Fruit fly (Drosophila melanogaster): ENCODE measurements around the gene CG33263.

Gene CG33263

dm6 chr3L:13403141-13403867 is 20.7 kb downstream of the CG33263 start (continued):
- TF ChIP-seq CG17829 (tag; optimal IDR thresholded peaks at IDR 0.05), result peak; percentile 35
- TF ChIP-seq CG6689 (GFP tag; IDR thresholded peaks at IDR 0.05), result peak; percentile 48
- TF ChIP-seq CG31441 (GFP tag; IDR thresholded peaks at IDR 0.05), result peak; percentile 60; the same call in 1 of the 2 replicates
- TF ChIP-seq CG13287 (GFP tag; IDR thresholded peaks at IDR 0.05; ENCODE audit: partially characterized antibody), result 0 out of 2 replicates have a peak, but pooled peaks have one; percentile 21
- peak; percentile 47 for TF ChIP-seq CG16815 (GFP tag; optimal IDR thresholded peaks at IDR 0.05)
- peak; percentile 21 for TF ChIP-seq bcd (GFP tag; optimal IDR thresholded peaks at IDR 0.05)
- TF ChIP-seq tna (GFP tag; IDR thresholded peaks at IDR 0.05; ENCODE audit: partially characterized antibody), result no peak
- TF ChIP-seq Sox102F (GFP tag; optimal IDR thresholded peaks at IDR 0.05), result peak; percentile 20
- TF ChIP-seq chn (GFP tag; optimal IDR thresholded peaks at IDR 0.05), result peak; percentile 2
- no peak for TF ChIP-seq HmgD (GFP tag; optimal IDR thresholded peaks at IDR 0.05)
- TF ChIP-seq CG18262 (tag; optimal IDR thresholded peaks at IDR 0.05), result peak; percentile 84
- TF ChIP-seq CG17568 (GFP tag; optimal IDR thresholded peaks at IDR 0.05), result no peak
- TF ChIP-seq CG9437 (GFP tag; optimal IDR thresholded peaks at IDR 0.05), result peak; percentile 11
- peak; percentile 33 for TF ChIP-seq CG8388 (GFP tag; optimal IDR thresholded peaks at IDR 0.05)
- TF ChIP-seq tio (GFP tag; optimal IDR thresholded peaks at IDR 0.05), result peak; percentile 22
- peak; percentile 85 for TF ChIP-seq CG17361 (GFP tag; IDR thresholded peaks at IDR 0.05)
- peak; percentile 19 for TF ChIP-seq Ssrp (tag; optimal IDR thresholded peaks at IDR 0.05)
- peak; percentile 60 for TF ChIP-seq gem (tag; optimal IDR thresholded peaks at IDR 0.05)
- no peak for TF ChIP-seq CG17186 (GFP tag; optimal IDR thresholded peaks at IDR 0.05)
- TF ChIP-seq CG4404 (GFP tag; IDR thresholded peaks at IDR 0.05), result peak; percentile 46
- TF ChIP-seq CG4424 (GFP tag; optimal IDR thresholded peaks at IDR 0.05), result peak; percentile 10
- TF ChIP-seq lola (GFP tag; optimal IDR thresholded peaks at IDR 0.05), result peak in 1 of 3 experiments; percentile 77
- peak; percentile 46 for TF ChIP-seq D19A (tag; optimal IDR thresholded peaks at IDR 0.05)
- TF ChIP-seq Nf-YB (GFP tag; optimal IDR thresholded peaks at IDR 0.05), result peak; percentile 98
- no peak for TF ChIP-seq pan (optimal IDR thresholded peaks at IDR 0.05)
- TF ChIP-seq pan (GFP tag; optimal IDR thresholded peaks at IDR 0.05 in 1 of 2, IDR thresholded peaks at IDR 0.05 in 1 of 2), result peak in 1 of 2 experiments; percentile 16
- no peak for TF ChIP-seq sens-2 (GFP tag; IDR thresholded peaks at IDR 0.05)
- peak; percentile 36 for TF ChIP-seq Blimp-1 (GFP tag; optimal IDR thresholded peaks at IDR 0.05)
- TF ChIP-seq Nf-YA (GFP tag; IDR thresholded peaks at IDR 0.05), result peak; percentile 81; the same call in 1 of the 2 replicates
- TF ChIP-seq CG6654 (GFP tag; optimal IDR thresholded peaks at IDR 0.05), result peak; percentile 25
- peak; percentile 42 for TF ChIP-seq zf30C (GFP tag; optimal IDR thresholded peaks at IDR 0.05)
- TF ChIP-seq fu2 (GFP tag; optimal IDR thresholded peaks at IDR 0.05), result no peak
- peak; percentile 6 for TF ChIP-seq Abd-B (GFP tag; optimal IDR thresholded peaks at IDR 0.05)
- TF ChIP-seq CG18619 (GFP tag; optimal IDR thresholded peaks at IDR 0.05), result no peak
- peak; percentile 29 for TF ChIP-seq CG7839 (tag; optimal IDR thresholded peaks at IDR 0.05)
- peak; percentile 6 for TF ChIP-seq trem (tag; optimal IDR thresholded peaks at IDR 0.05)
- TF ChIP-seq fd96Cb (tag; optimal IDR thresholded peaks at IDR 0.05), result peak; percentile 60
- TF ChIP-seq Sry-δ (GFP tag; optimal IDR thresholded peaks at IDR 0.05), result no peak
- peak; percentile 32; the same call in 1 of the 2 replicates for TF ChIP-seq rib (GFP tag; IDR thresholded peaks at IDR 0.05)
- peak; percentile 57 for TF ChIP-seq CG15696 (tag; optimal IDR thresholded peaks at IDR 0.05)
- no peak for TF ChIP-seq CG12104 (GFP tag; optimal IDR thresholded peaks at IDR 0.05)
- peak; percentile 90 for TF ChIP-seq sr (GFP tag; IDR thresholded peaks at IDR 0.05)
- 0 out of 2 replicates have a peak, but pooled peaks have one; percentile 41 for TF ChIP-seq CG10959 (GFP tag; IDR thresholded peaks at IDR 0.05)
- peak; percentile 16 for TF ChIP-seq Oli (tag; optimal IDR thresholded peaks at IDR 0.05)
- TF ChIP-seq Hr3 (GFP tag; optimal IDR thresholded peaks at IDR 0.05), result no peak
- peak; percentile 57 for TF ChIP-seq cad (GFP tag; optimal IDR thresholded peaks at IDR 0.05)
- TF ChIP-seq phol (tag; optimal IDR thresholded peaks at IDR 0.05), result peak; percentile 67
- peak; percentile 6 for TF ChIP-seq gsb-n (tag; optimal IDR thresholded peaks at IDR 0.05)
